Fruit fly (Drosophila melanogaster) Kc167 (cell line): ENCODE results near the gene CG15373.
A peak's percentile ranks its signal among the peaks of the same experiment; 100 is the strongest.

Experiments
- Myc ChIP-seq: fragments of >200 bp; optimal IDR thresholded peaks from 2 replicates; lab custom pipeline; 2017; ENCODE audit warnings: missing external identifiers
- Sin3A ChIP-seq: fragments of >200 bp; optimal IDR thresholded peaks from 2 replicates; lab custom pipeline; 2018; ENCODE audit warnings: missing external identifiers
- h ChIP-seq: fragments of >200 bp; optimal IDR thresholded peaks from 3 replicates; lab custom pipeline; 2018; ENCODE audit warnings: missing external identifiers
- insv ChIP-seq: fragments of >200 bp; optimal IDR thresholded peaks from 3 replicates; lab custom pipeline; 2018; ENCODE audit warnings: missing external identifiers
- psq ChIP-seq: fragments of >200 bp; optimal IDR thresholded peaks from 2 replicates; lab custom pipeline; 2017; ENCODE audit warnings: missing external identifiers
- ttk ChIP-seq: sonication (Bioruptor generic); optimal IDR thresholded peaks from 2 replicates; lab custom pipeline; 2017; ENCODE audit warnings: missing external identifiers

Gene CG15373

dm6 chrX:18064183-18064582 lies 20.4 kb downstream of the CG15373 start, which contains the start of gene Dhc16F:
Dhc16F (plus strand) TSS chrX:18064483.
- no peak for TF ChIP-seq Sin3A (lab: Kevin White, UChicago)
- no peak for TF ChIP-seq psq (lab: Kevin White, UChicago)
- no peak for TF ChIP-seq insv (lab: Kevin White, UChicago)
- TF ChIP-seq ttk (lab: Kevin White, UChicago): no peak
- no peak for TF ChIP-seq h (lab: Kevin White, UChicago)
- TF ChIP-seq Myc (lab: Kevin White, UChicago): no peak

- no peak for TF ChIP-seq h (lab: Kevin White, UChicago)
- no peak for TF ChIP-seq Myc (lab: Kevin White, UChicago)
- no peak for TF ChIP-seq ttk (lab: Kevin White, UChicago)
- no peak for TF ChIP-seq insv (lab: Kevin White, UChicago)
- no peak for TF ChIP-seq Sin3A (lab: Kevin White, UChicago)
- no peak for TF ChIP-seq psq (lab: Kevin White, UChicago)
These were observed 38.9 kb downstream of the CG15373 start for dm6 chrX:18082674-18083073.

DNA sequence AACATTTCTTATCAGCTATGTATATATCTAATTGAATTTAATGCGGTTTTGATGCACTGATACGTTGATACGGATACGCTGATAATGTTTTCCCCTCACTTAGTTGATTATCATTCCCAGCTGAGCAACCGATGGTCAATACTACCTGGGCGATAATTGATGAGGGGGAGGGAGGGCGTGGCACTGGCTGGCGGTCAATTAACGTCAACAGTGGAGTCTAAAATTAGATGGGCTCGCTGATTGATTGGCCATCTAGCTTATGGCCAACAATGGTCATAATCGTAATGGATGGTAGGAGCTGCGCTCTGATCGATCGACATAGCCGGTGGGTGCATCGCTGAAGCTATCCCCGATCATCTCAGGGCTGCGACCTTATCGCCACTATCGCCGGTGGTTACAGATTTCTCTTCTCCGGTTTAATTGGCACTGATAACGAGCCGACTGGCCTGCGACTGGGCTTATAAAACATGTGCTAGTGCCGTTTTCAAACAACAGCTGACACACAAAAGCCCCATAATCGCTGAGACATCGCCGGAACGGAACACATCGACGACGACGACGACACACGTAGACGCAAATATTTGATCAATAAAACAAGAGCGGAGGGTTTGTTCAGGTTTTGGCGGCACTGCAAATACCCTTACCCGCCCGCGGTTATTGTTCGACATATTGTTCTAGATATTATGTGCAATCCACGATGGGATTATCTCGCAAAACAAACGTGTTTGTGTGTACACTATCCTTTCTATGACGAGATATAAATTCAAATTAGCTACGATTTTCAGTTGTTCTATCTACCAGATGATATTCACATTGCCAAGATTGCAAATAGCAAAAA lies 40.0 kb downstream of the CG15373 start:
- TF ChIP-seq h (lab: Kevin White, UChicago) (no peak), psq (lab: Kevin White, UChicago) (no peak), Myc (lab: Kevin White, UChicago) (no peak), Sin3A (lab: Kevin White, UChicago) (no peak), insv (lab: Kevin White, UChicago) (no peak), ttk (lab: Kevin White, UChicago) (no peak)

dm6 chrX:18084614-18085469 lies 41.1 kb downstream of the CG15373 start:
- TF ChIP-seq ttk (lab: Kevin White, UChicago): no peak
- TF ChIP-seq psq (lab: Kevin White, UChicago): no peak
- TF ChIP-seq Myc (lab: Kevin White, UChicago): no peak
- no peak for TF ChIP-seq insv (lab: Kevin White, UChicago)
- TF ChIP-seq h (lab: Kevin White, UChicago): no peak
- TF ChIP-seq Sin3A (lab: Kevin White, UChicago): no peak

- no peak for TF ChIP-seq h (lab: Kevin White, UChicago)
- no peak for TF ChIP-seq Sin3A (lab: Kevin White, UChicago)
- no peak for TF ChIP-seq ttk (lab: Kevin White, UChicago)
- no peak for TF ChIP-seq insv (lab: Kevin White, UChicago)
- no peak for TF ChIP-seq psq (lab: Kevin White, UChicago)
- no peak for TF ChIP-seq Myc (lab: Kevin White, UChicago)
These were observed 41.6 kb downstream of the CG15373 start, which contains the start of gene Ada3 for dm6 chrX:18085470-18085797. Ada3 (plus strand) TSS chrX:18085761.

DNA sequence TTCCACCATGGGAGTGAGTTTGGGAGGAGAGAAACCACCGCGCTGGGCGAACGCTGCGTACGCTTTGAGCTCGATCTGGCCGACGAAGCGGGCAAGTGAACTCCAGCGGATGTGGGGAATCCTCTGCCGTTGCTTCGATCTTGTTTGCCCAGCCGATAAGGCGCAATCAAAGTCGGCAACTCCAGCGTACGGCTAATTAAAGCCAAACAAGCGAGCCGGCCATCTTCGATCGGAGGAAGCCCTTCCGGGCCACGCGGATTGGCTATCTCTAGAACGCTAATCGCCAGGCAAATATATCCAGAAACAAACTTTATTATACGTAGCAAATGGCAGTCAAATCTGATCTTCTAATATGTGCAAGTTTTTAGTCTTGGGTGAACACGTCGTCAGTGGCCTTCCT lies 44.6 kb downstream of the CG15373 start, which contains the start of gene CG7536:
Gene CG7536 (minus strand): TSS at position 101 of the 400 bp plus-strand sequence.
- TF ChIP-seq psq (lab: Kevin White, UChicago) (no peak), h (lab: Kevin White, UChicago) (no peak), insv (lab: Kevin White, UChicago) (no peak), Sin3A (lab: Kevin White, UChicago) (no peak), Myc (lab: Kevin White, UChicago) (no peak), ttk (lab: Kevin White, UChicago) (no peak)

DNA sequence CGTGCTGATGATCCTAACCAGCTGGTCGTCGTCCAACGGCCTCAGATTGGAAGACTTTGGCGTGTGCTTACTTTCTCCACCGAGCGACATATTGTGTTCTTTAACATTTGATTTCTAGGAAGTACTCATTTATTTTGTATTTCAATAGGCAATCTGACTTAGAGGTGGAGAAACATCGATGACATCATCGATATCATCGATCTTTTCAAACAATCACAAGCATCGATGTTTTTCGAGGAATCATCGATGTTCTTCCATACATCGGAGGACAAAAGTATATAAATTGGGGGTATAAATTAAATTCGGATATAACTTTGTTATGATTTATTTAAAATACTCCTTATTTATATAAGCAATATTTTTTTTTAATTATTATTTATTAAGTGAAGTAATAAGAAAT lies 46.5 kb downstream of the CG15373 start, which contains the start of gene Swt1:
Gene Swt1 (minus strand): TSS at position 177 of the 400 bp plus-strand sequence.
- TF ChIP-seq ttk (lab: Kevin White, UChicago) (no peak), Myc (lab: Kevin White, UChicago) (no peak), Sin3A (lab: Kevin White, UChicago) (no peak), psq (lab: Kevin White, UChicago) (no peak), insv (lab: Kevin White, UChicago) (no peak), h (lab: Kevin White, UChicago) (no peak)

- TF ChIP-seq Myc (lab: Kevin White, UChicago): no peak
- no peak for TF ChIP-seq h (lab: Kevin White, UChicago)
- TF ChIP-seq insv (lab: Kevin White, UChicago): no peak
- TF ChIP-seq psq (lab: Kevin White, UChicago): no peak
These were observed 47.4 kb downstream of the CG15373 start, which contains the start of gene scu for dm6 chrX:18091159-18091676. scu (plus strand) TSS chrX:18091259.

- TF ChIP-seq ttk (lab: Kevin White, UChicago) (peak; percentile 94), psq (lab: Kevin White, UChicago) (no peak)
These were observed 48.3 kb downstream of the CG15373 start for dm6 chrX:18092126-18092525.

dm6 chrX:18092810-18093222 lies 49.0 kb downstream of the CG15373 start, which contains the start of gene RhoGAP16F:
RhoGAP16F (plus strand) TSS chrX:18093145.
- TF ChIP-seq insv (lab: Kevin White, UChicago) (no peak), Myc (lab: Kevin White, UChicago) (no peak), Sin3A (lab: Kevin White, UChicago) (no peak), psq (lab: Kevin White, UChicago) (no peak), ttk (lab: Kevin White, UChicago) (no peak), h (lab: Kevin White, UChicago) (no peak)
